Worm (Caenorhabditis elegans): ENCODE data around the gene srh-237.

Gene srh-237

ce11 chrV:17082718-17083117, 7.5 kb upstream of the srh-237 start, which contains the start of gene T05E12.9:
Gene T05E12.9, minus strand, starts transcription at chrV:17082818.
- TF ChIP-seq cnd-1 (tag; optimal IDR thresholded peaks at IDR 0.05) (no peak), bed-3 (GFP tag; optimal IDR thresholded peaks at IDR 0.05) (no peak), ham-2 (GFP tag; optimal IDR thresholded peaks at IDR 0.05) (no peak), sptf-1 (tag; optimal IDR thresholded peaks at IDR 0.05) (no peak), unc-39 (tag; optimal IDR thresholded peaks at IDR 0.05) (no peak), pha-4 (tag; optimal IDR thresholded peaks at IDR 0.05) (no peak)

ce11 chrV:17089342-17089741, 837 bp upstream of the srh-237 start, which contains the start of gene T05E12.6:
Gene T05E12.6, minus strand, starts transcription at chrV:17089442.
- TF ChIP-seq ceh-43 (GFP tag; optimal IDR thresholded peaks at IDR 0.05) (no peak), nhr-237 (tag; optimal IDR thresholded peaks at IDR 0.05) (no peak), snpc-4 (tag; optimal IDR thresholded peaks at IDR 0.05) (no peak), unc-39 (tag; optimal IDR thresholded peaks at IDR 0.05) (no peak), nhr-28 (tag; optimal IDR thresholded peaks at IDR 0.05) (no peak), hlh-1 (tag; optimal IDR thresholded peaks at IDR 0.05) (no peak), elt-1 (tag; optimal IDR thresholded peaks at IDR 0.05; ENCODE audit: borderline replicate concordance, insufficient read depth) (no peak), M03D4.4 (tag; optimal IDR thresholded peaks at IDR 0.05) (no peak), ztf-11 (tag; optimal IDR thresholded peaks at IDR 0.05) (no peak), ceh-83 (GFP tag; optimal IDR thresholded peaks at IDR 0.05) (no peak), flh-1 (GFP tag; optimal IDR thresholded peaks at IDR 0.05) (no peak), nhr-76 (tag; optimal IDR thresholded peaks at IDR 0.05) (no peak), mep-1 (tag; optimal IDR thresholded peaks at IDR 0.05) (no peak), drap-1 (GFP tag; optimal IDR thresholded peaks at IDR 0.05) (no peak), lin-13 (tag; optimal IDR thresholded peaks at IDR 0.05) (no peak), pha-4 (tag; optimal IDR thresholded peaks at IDR 0.05) (no peak)

ce11 chrV:17092262-17092661, 2.1 kb downstream of the srh-237 start, which contains the start of gene ZK218.1:
Gene ZK218.1, plus strand, starts transcription at chrV:17092562.
- TF ChIP-seq mab-5 (tag; optimal IDR thresholded peaks at IDR 0.05) = no peak
- TF ChIP-seq nhr-12 (tag; optimal IDR thresholded peaks at IDR 0.05) = no peak
- TF ChIP-seq hlh-1 (tag; optimal IDR thresholded peaks at IDR 0.05) = no peak
- TF ChIP-seq mep-1 (tag; optimal IDR thresholded peaks at IDR 0.05) = no peak
- TF ChIP-seq bed-3 (GFP tag; optimal IDR thresholded peaks at IDR 0.05) = no peak
- TF ChIP-seq nhr-2 (tag; optimal IDR thresholded peaks at IDR 0.05) = no peak
- TF ChIP-seq nhr-76 (tag; optimal IDR thresholded peaks at IDR 0.05) = no peak
- TF ChIP-seq mls-2 (tag; optimal IDR thresholded peaks at IDR 0.05) = no peak

- no peak for TF ChIP-seq lin-32 (GFP tag; optimal IDR thresholded peaks at IDR 0.05)
- TF ChIP-seq flh-1 (GFP tag; optimal IDR thresholded peaks at IDR 0.05) = no peak
- no peak for TF ChIP-seq zip-8 (tag; optimal IDR thresholded peaks at IDR 0.05)
- no peak for TF ChIP-seq mab-5 (tag; optimal IDR thresholded peaks at IDR 0.05)
- no peak for TF ChIP-seq ztf-11 (tag; optimal IDR thresholded peaks at IDR 0.05)
- TF ChIP-seq unc-62 (GFP tag; optimal IDR thresholded peaks at IDR 0.05) = no peak
- no peak for TF ChIP-seq nhr-28 (tag; optimal IDR thresholded peaks at IDR 0.05)
These were observed 4.4 kb downstream of the srh-237 start for ce11 chrV:17094568-17094967.

ce11 chrV:17098669-17099068, 8.5 kb downstream of the srh-237 start, which contains the start of the genes ZK218.3 and ZK218.4:
Gene ZK218.3, minus strand, starts transcription at chrV:17098769.
Gene ZK218.4, plus strand, starts transcription at chrV:17098854.
- no peak for TF ChIP-seq flh-1 (GFP tag; optimal IDR thresholded peaks at IDR 0.05)
- TF ChIP-seq M03D4.4 (tag; optimal IDR thresholded peaks at IDR 0.05) = no peak

- TF ChIP-seq ceh-83 (GFP tag; optimal IDR thresholded peaks at IDR 0.05) (no peak), sem-2 (GFP tag; optimal IDR thresholded peaks at IDR 0.05) (no peak), pha-4 (tag; optimal IDR thresholded peaks at IDR 0.05) (no peak), M03D4.4 (tag; optimal IDR thresholded peaks at IDR 0.05) (no peak), snpc-4 (tag; optimal IDR thresholded peaks at IDR 0.05) (no peak), flh-1 (GFP tag; optimal IDR thresholded peaks at IDR 0.05) (no peak), nhr-76 (tag; optimal IDR thresholded peaks at IDR 0.05) (no peak), zip-8 (tag; optimal IDR thresholded peaks at IDR 0.05) (no peak), cnd-1 (tag; optimal IDR thresholded peaks at IDR 0.05) (no peak), mep-1 (tag; optimal IDR thresholded peaks at IDR 0.05) (no peak), bed-3 (GFP tag; optimal IDR thresholded peaks at IDR 0.05) (no peak), blmp-1 (tag; optimal IDR thresholded peaks at IDR 0.05) (no peak)
These were observed 10.7 kb downstream of the srh-237 start, which contains the start of gene ZK218.5 for ce11 chrV:17100829-17101228. Gene ZK218.5, plus strand, starts transcription at chrV:17101129.

Data from whole organism, mixed stage, embryonic.